Fruit fly (Drosophila melanogaster): ENCODE measurements around the gene RpS13.

Gene RpS13

DNA sequence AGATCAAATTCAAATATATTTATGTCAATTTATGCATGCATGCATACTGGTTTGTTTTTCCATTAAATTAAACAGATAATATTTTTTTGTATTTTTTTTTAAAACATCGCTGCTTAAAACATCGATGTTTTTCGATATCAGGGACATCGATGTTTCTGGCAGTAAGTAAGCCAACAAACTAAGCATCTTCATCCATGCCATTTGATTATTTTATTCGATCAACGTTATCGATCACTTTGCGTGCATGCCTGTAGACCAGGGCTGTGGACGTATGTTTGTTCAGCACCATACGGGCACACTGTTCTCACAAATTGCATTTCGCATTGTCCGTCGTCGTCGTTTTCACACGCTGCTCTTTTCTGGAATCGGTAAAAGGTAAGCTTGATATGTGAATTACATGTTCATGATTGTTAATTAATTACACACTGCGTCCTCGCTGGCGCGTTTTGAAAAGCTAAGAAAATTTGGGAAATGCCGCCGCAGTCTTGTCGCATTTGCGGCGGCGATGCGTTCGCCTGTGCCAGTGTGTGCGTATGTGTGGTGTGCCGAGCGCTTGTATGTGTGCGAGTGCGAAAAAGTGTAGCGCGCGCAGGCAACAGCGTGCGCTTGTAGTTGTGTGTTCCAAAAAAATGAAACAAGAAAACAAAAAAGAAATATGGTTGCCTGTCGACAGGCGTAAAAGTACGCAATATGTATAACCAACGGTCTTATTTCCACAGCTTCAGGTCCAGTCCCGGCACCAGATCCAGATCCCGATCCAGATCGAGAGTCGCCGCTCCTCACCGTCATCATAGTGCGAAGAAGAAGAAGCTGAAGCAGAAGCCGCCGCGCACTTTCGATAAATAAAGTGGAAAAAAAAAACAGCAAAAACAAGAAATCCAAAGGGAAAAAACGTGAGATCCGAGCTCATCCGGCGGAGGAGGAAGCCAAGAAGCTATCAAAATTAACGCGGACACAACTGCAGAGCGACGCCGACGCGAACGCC, 39.1 kb upstream of the RpS13 start, which contains the start of gene emb (continued):
- TF ChIP-seq CHES-1-like (GFP tag; optimal IDR thresholded peaks at IDR 0.05) (peak; percentile 71), NC2α (GFP tag; optimal IDR thresholded peaks at IDR 0.05) (no peak), CG18262 (tag; optimal IDR thresholded peaks at IDR 0.05) (peak; percentile 42), pnt (GFP tag; optimal IDR thresholded peaks at IDR 0.05) (no peak), CG8359 (GFP tag; optimal IDR thresholded peaks at IDR 0.05; ENCODE audit: borderline replicate concordance) (no peak), Oaz (GFP tag; IDR thresholded peaks at IDR 0.05) (no peak), ATbp (GFP tag; optimal IDR thresholded peaks at IDR 0.05) (no peak), CG6689 (GFP tag; IDR thresholded peaks at IDR 0.05) (0 out of 2 replicates have a peak, but pooled peaks have one; percentile 34), CG16863 (GFP tag; optimal IDR thresholded peaks at IDR 0.05) (peak; percentile 1), lilli (GFP tag; optimal IDR thresholded peaks at IDR 0.05) (peak; percentile 67), CG6254 (GFP tag; optimal IDR thresholded peaks at IDR 0.05) (no peak), CG2129 (GFP tag; IDR thresholded peaks at IDR 0.05; ENCODE audit: partially characterized antibody) (peak; percentile 67; the same call in 1 of the 2 replicates), odd (GFP tag; optimal IDR thresholded peaks at IDR 0.05) (no peak), tll (GFP tag; optimal IDR thresholded peaks at IDR 0.05) (peak in 1 of 2 experiments; percentile 1), Bdp1 (GFP tag; optimal IDR thresholded peaks at IDR 0.05) (peak; percentile 23), CG8290 (GFP tag; optimal IDR thresholded peaks at IDR 0.05) (peak; percentile 95), CG8290 (tag; optimal IDR thresholded peaks at IDR 0.05) (peak in 1 of 2 experiments; percentile 93), tin (GFP tag; optimal IDR thresholded peaks at IDR 0.05) (peak; percentile 34), Hmx (GFP tag; optimal IDR thresholded peaks at IDR 0.05) (no peak), gce (GFP tag; IDR thresholded peaks at IDR 0.05) (no peak), CG1647 (GFP tag; optimal IDR thresholded peaks at IDR 0.05) (peak; percentile 49), CG10431 (GFP tag; optimal IDR thresholded peaks at IDR 0.05) (no peak), slp2 (GFP tag; optimal IDR thresholded peaks at IDR 0.05) (peak; percentile 27), nmo (GFP tag; optimal IDR thresholded peaks at IDR 0.05) (peak; percentile 77), Six4 (GFP tag; optimal IDR thresholded peaks at IDR 0.05) (peak; percentile 46), grn (GFP tag; optimal IDR thresholded peaks at IDR 0.05) (no peak), mam (GFP tag; optimal IDR thresholded peaks at IDR 0.05) (peak; percentile 62), Dbx (GFP tag; IDR thresholded peaks at IDR 0.05) (0 out of 3 replicates have a peak, but pooled peaks have one; percentile 57), fd3F (GFP tag; optimal IDR thresholded peaks at IDR 0.05) (no peak), CG1602 (GFP tag; optimal IDR thresholded peaks at IDR 0.05) (peak; percentile 33), gsb (GFP tag; IDR thresholded peaks at IDR 0.05) (no peak), Hr51 (GFP tag; optimal IDR thresholded peaks at IDR 0.05) (peak in 1 of 2 experiments; percentile 15), BtbVII (GFP tag; optimal IDR thresholded peaks at IDR 0.05) (no peak), ato (GFP tag; IDR thresholded peaks at IDR 0.05; ENCODE audit: partially characterized antibody) (peak; percentile 99), CG3407 (GFP tag; optimal IDR thresholded peaks at IDR 0.05) (no peak), tap (tag; optimal IDR thresholded peaks at IDR 0.05) (no peak), CG33557 (GFP tag; optimal IDR thresholded peaks at IDR 0.05) (no peak), CG30431 (GFP tag; optimal IDR thresholded peaks at IDR 0.05) (no peak), ftz-f1 (GFP tag; optimal IDR thresholded peaks at IDR 0.05) (peak; percentile 19), Nf-YC (tag; optimal IDR thresholded peaks at IDR 0.05) (no peak), CG11723 (GFP tag; optimal IDR thresholded peaks at IDR 0.05) (no peak), CG12659 (GFP tag; optimal IDR thresholded peaks at IDR 0.05) (peak; percentile 93), pho (GFP tag; optimal IDR thresholded peaks at IDR 0.05) (peak; percentile 65), gro (GFP tag; optimal IDR thresholded peaks at IDR 0.05) (no peak), Taf1 (GFP tag; IDR thresholded peaks at IDR 0.05) (0 out of 2 replicates have a peak, but pooled peaks have one; percentile 24), HLHmδ (GFP tag; optimal IDR thresholded peaks at IDR 0.05) (peak; percentile 12), Tbp (GFP tag; optimal IDR thresholded peaks at IDR 0.05) (no peak), chif (GFP tag; optimal IDR thresholded peaks at IDR 0.05) (peak; percentile 47 to 52)

All from whole organism, embryonic.